Fruit fly (Drosophila melanogaster): ENCODE results near the gene CG45690.
A peak's percentile ranks its signal among the peaks of the same experiment; 100 is the strongest.

Gene CG45690

DNA sequence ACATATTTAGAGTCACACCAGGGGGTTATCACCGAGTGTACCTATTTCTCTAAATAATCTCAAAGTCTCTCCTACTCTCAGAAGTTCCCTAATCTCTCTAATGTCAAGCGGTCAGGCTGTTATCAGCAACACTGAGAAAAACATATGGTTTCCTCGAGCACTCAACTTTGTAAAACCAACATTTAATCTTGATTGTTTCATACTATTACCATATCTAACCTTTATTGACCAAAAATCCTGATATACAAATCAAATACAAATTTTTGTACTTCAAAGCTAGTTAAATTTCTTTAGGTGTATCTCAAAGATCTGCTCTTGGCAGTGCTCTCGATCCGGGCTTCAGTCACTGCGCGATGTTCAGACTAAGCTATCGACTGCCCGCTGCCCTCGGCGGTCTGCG is 45.2 kb downstream of the CG45690 start, which contains the start of gene CG6415 (continued):
- TF ChIP-seq CG6791 (GFP tag; IDR thresholded peaks at IDR 0.05; ENCODE audit: partially characterized antibody) (no peak), Adf1 (GFP tag; IDR thresholded peaks at IDR 0.05) (no peak), CG2116 (GFP tag; optimal IDR thresholded peaks at IDR 0.05) (peak; percentile 12), CG30020 (tag; optimal IDR thresholded peaks at IDR 0.05) (no peak), gem (tag; optimal IDR thresholded peaks at IDR 0.05) (peak; percentile 87), CG1792 (GFP tag; optimal IDR thresholded peaks at IDR 0.05) (peak; percentile 71), sna (GFP tag; IDR thresholded peaks at IDR 0.05; ENCODE audit: partially characterized antibody) (no peak), Lpt (GFP tag; optimal IDR thresholded peaks at IDR 0.05) (no peak), tup (GFP tag; optimal IDR thresholded peaks at IDR 0.05) (peak; percentile 36), E2f2 (GFP tag; IDR thresholded peaks at IDR 0.05) (peak; percentile 40; the same call in 1 of the 2 replicates), Meics (GFP tag; optimal IDR thresholded peaks at IDR 0.05) (peak; percentile 77), CG14965 (GFP tag; optimal IDR thresholded peaks at IDR 0.05; ENCODE audit: borderline replicate concordance) (peak; percentile 42), CG7786 (GFP tag; optimal IDR thresholded peaks at IDR 0.05) (peak; percentile 71), tll (GFP tag; optimal IDR thresholded peaks at IDR 0.05) (no peak), HmgD (GFP tag; optimal IDR thresholded peaks at IDR 0.05) (no peak), CG13775 (GFP tag; optimal IDR thresholded peaks at IDR 0.05) (peak; percentile 46), crol (GFP tag; IDR thresholded peaks at IDR 0.05) (0 out of 2 replicates have a peak, but pooled peaks have one; percentile 21), CG14667 (GFP tag; IDR thresholded peaks at IDR 0.05) (0 out of 2 replicates have a peak, but pooled peaks have one; percentile 31), Doc2 (GFP tag; IDR thresholded peaks at IDR 0.05) (no peak), gsb-n (tag; optimal IDR thresholded peaks at IDR 0.05) (peak; percentile 70), ssp (GFP tag; IDR thresholded peaks at IDR 0.05) (peak; percentile 54), CG9817 (tag; optimal IDR thresholded peaks at IDR 0.05) (peak; percentile 76), Bgb (GFP tag; IDR thresholded peaks at IDR 0.05; ENCODE audit: partially characterized antibody) (no peak), sr (GFP tag; IDR thresholded peaks at IDR 0.05) (no peak), Rx (GFP tag; IDR thresholded peaks at IDR 0.05) (peak; percentile 47; the same call in 1 of the 2 replicates), CG5180 (GFP tag; optimal IDR thresholded peaks at IDR 0.05) (peak; percentile 46), ems (GFP tag; optimal IDR thresholded peaks at IDR 0.05) (peak; percentile 68), chinmo (GFP tag; IDR thresholded peaks at IDR 0.05; ENCODE audit: partially characterized antibody) (no peak), fd3F (GFP tag; optimal IDR thresholded peaks at IDR 0.05) (peak; percentile 60), CG42726 (GFP tag; IDR thresholded peaks at IDR 0.05; ENCODE audit: partially characterized antibody) (no peak), CG4617 (GFP tag; optimal IDR thresholded peaks at IDR 0.05; ENCODE audit: borderline replicate concordance) (no peak), CG4730 (GFP tag; IDR thresholded peaks at IDR 0.05) (peak; percentile 54), CG9437 (GFP tag; optimal IDR thresholded peaks at IDR 0.05) (peak; percentile 29), Hey (tag; optimal IDR thresholded peaks at IDR 0.05) (no peak), Opbp (GFP tag; IDR thresholded peaks at IDR 0.05; ENCODE audit: partially characterized antibody) (no peak), CG12155 (GFP tag; optimal IDR thresholded peaks at IDR 0.05) (peak; percentile 70), peb (GFP tag; IDR thresholded peaks at IDR 0.05) (0 out of 2 replicates have a peak, but pooled peaks have one; percentile 21), dpn (GFP tag; optimal IDR thresholded peaks at IDR 0.05) (peak; percentile 75 to 77), psq (GFP tag; optimal IDR thresholded peaks at IDR 0.05) (no peak), NC2α (GFP tag; optimal IDR thresholded peaks at IDR 0.05) (peak; percentile 47)

- TF ChIP-seq Ets65A (GFP tag): peak; percentile 90
- TF ChIP-seq Aef1 (GFP tag; IDR thresholded peaks at IDR 0.05): no peak
Measured at dm6 chr2L:10704425-10704824, 46.3 kb downstream of the CG45690 start.

All from whole organism, embryonic.